Worm (Caenorhabditis elegans) whole organism, mixed stage, embryonic: ENCODE measurements around the gene moc-3.

Experiments
- M03D4.4 ChIP-seq: sonication (generic microtip); optimal IDR thresholded peaks from 2 replicates; lab custom pipeline; 2017; ENCODE audit warnings: mild to moderate bottlenecking, missing genetic modification characterization, missing compliant biosample characterization
- elt-1 ChIP-seq: sonication (generic microtip); optimal IDR thresholded peaks from 2 replicates; lab custom pipeline; 2017; ENCODE audit warnings: missing genetic modification characterization, mild to moderate bottlenecking, missing compliant biosample characterization, antibody characterized with exemption, moderate library complexity, borderline replicate concordance; ENCODE audit not compliant: insufficient read depth
- elt-3 ChIP-seq: fragments of 150-350 bp; optimal IDR thresholded peaks from 2 replicates; lab custom pipeline; 2014; ENCODE audit warnings: missing biosample characterization, missing genetic modification characterization
- lin-13 ChIP-seq: fragments of 150-350 bp; optimal IDR thresholded peaks from 2 replicates; lab custom pipeline; 2014; ENCODE audit warnings: missing biosample characterization, missing genetic modification characterization
- mab-5 ChIP-seq: fragments of 150-350 bp; optimal IDR thresholded peaks from 2 replicates; lab custom pipeline; 2014; ENCODE audit warnings: missing biosample characterization, missing genetic modification characterization
- unc-62 ChIP-seq: fragments of 150-350 bp; optimal IDR thresholded peaks from 2 replicates; lab custom pipeline; 2014; ENCODE audit warnings: missing biosample characterization, missing genetic modification reagents, missing genetic modification characterization
- ztf-11 ChIP-seq: fragments of 150-350 bp; optimal IDR thresholded peaks from 2 replicates; lab custom pipeline; 2014; ENCODE audit warnings: missing biosample characterization, missing genetic modification characterization

ce11 chrIV:8151721-8152120 is 21.4 kb downstream of the moc-3 start:
- no peak for TF ChIP-seq mab-5 (tag; lab: Kevin White, UChicago)
- TF ChIP-seq elt-1: no peak
- no peak for TF ChIP-seq ztf-11
- no peak for TF ChIP-seq M03D4.4 (tag; lab: Kevin White, UChicago)
- no peak for TF ChIP-seq lin-13
- no peak for TF ChIP-seq unc-62
- no peak for TF ChIP-seq elt-3 (tag; lab: Kevin White, UChicago)
